Worm (Caenorhabditis elegans) whole organism, young adult: ENCODE measurements around the gene D1086.7.
"Not testable (repeated sequence)": the region's sequence is repeated elsewhere in the genome, so short reads cannot be mapped to it uniquely, and the experiment has no call there.

Source experiments
- B0035.1 ChIP-seq: sonication (generic microtip); optimal IDR thresholded peaks from 2 replicates; lab custom pipeline; 2016; ENCODE audit warnings: missing genetic modification characterization, mild to moderate bottlenecking, missing compliant biosample characterization, missing genotype, missing genetic modification reagents
- B0261.1 ChIP-seq: sonication (generic microtip); optimal IDR thresholded peaks from 2 replicates; lab custom pipeline; 2016; ENCODE audit warnings: mild to moderate bottlenecking, missing genetic modification characterization, moderate library complexity, missing compliant biosample characterization
- B0336.3 ChIP-seq: fragments of 200-800 bp; sonication (Bioruptor generic); IDR thresholded peaks from 2 replicates; pipeline ENCODE4 v1.3.6; 2022; ENCODE audit warnings: missing genetic modification characterization, missing compliant biosample characterization
- D2030.7 ChIP-seq: fragments of 200-800 bp; sonication (Bioruptor generic); IDR thresholded peaks from 2 replicates; pipeline ENCODE4 v1.3.6; 2022; ENCODE audit warnings: missing genetic modification reagents, missing genetic modification characterization, missing compliant biosample characterization
- F33H1.4 ChIP-seq: fragments of 200-800 bp; sonication (Bioruptor generic); IDR thresholded peaks from 2 replicates; pipeline ENCODE4 v1.3.6; 2022; ENCODE audit warnings: missing genetic modification reagents, missing genetic modification characterization, missing compliant biosample characterization
- F39B2.1 ChIP-seq: fragments of 200-800 bp; sonication (Bioruptor generic); IDR thresholded peaks from 2 replicates; pipeline ENCODE4 v1.3.6; 2022; ENCODE audit warnings: missing genetic modification reagents, missing genetic modification characterization, missing compliant biosample characterization
- K11D2.4 ChIP-seq: fragments of 200-800 bp; sonication (Bioruptor generic); IDR thresholded peaks from 2 replicates; pipeline ENCODE4 v1.3.6; 2022; ENCODE audit warnings: missing genetic modification reagents, missing genetic modification characterization, missing compliant biosample characterization
- Y53G8AR.9 ChIP-seq: fragments of 200-800 bp; sonication (Bioruptor generic); conservative IDR thresholded peaks from 2 replicates; pipeline ENCODE4 v1.3.6; 2022; ENCODE audit warnings: missing genetic modification reagents, missing genetic modification characterization, missing compliant biosample characterization
- Y56A3A.18 ChIP-seq: fragments of 200-800 bp; sonication (Bioruptor generic); IDR thresholded peaks from 2 replicates; pipeline ENCODE4 v1.3.6; 2022; ENCODE audit warnings: missing genetic modification reagents, missing genetic modification characterization, missing compliant biosample characterization
- Y79H2A.3 ChIP-seq: fragments of 200-800 bp; sonication (Bioruptor generic); conservative IDR thresholded peaks from 2 replicates; pipeline ENCODE4 v1.3.6; 2022; ENCODE audit warnings: missing genetic modification reagents, missing genetic modification characterization, missing compliant biosample characterization
- aptf-3 ChIP-seq: fragments of 200-800 bp; sonication (Bioruptor generic); IDR thresholded peaks from 2 replicates; pipeline ENCODE4 v1.3.6; 2022; ENCODE audit warnings: missing genetic modification characterization, missing compliant biosample characterization
- attf-3 ChIP-seq: fragments of 200-800 bp; sonication (Bioruptor generic); conservative IDR thresholded peaks from 2 replicates; pipeline ENCODE4 v1.3.6; 2022; ENCODE audit warnings: missing genetic modification reagents, missing genetic modification characterization, missing compliant biosample characterization
- attf-5 ChIP-seq: fragments of 200-800 bp; sonication (Bioruptor generic); optimal IDR thresholded peaks from 2 replicates; lab custom pipeline; 2018; ENCODE audit warnings: mild to moderate bottlenecking, missing genetic modification characterization, missing compliant biosample characterization
- attf-6 ChIP-seq: fragments of 200-800 bp; sonication (Bioruptor generic); IDR thresholded peaks from 2 replicates; pipeline ENCODE4 v1.3.6; 2022; ENCODE audit warnings: missing genetic modification reagents, missing genetic modification characterization, missing compliant biosample characterization
- ccch-3 ChIP-seq: fragments of 200-800 bp; sonication (Bioruptor generic); optimal IDR thresholded peaks from 2 replicates; lab custom pipeline; 2018; ENCODE audit warnings: mild to moderate bottlenecking, missing genetic modification characterization, missing compliant biosample characterization
- ceh-27 ChIP-seq: fragments of 200-800 bp; sonication (Bioruptor generic); optimal IDR thresholded peaks from 2 replicates; lab custom pipeline; 2018; ENCODE audit warnings: mild to moderate bottlenecking, missing genetic modification characterization, moderate library complexity, missing compliant biosample characterization
- ceh-79 ChIP-seq: sonication (generic microtip); optimal IDR thresholded peaks from 2 replicates; lab custom pipeline; 2017; ENCODE audit warnings: mild to moderate bottlenecking, missing genetic modification characterization, missing compliant biosample characterization
- ceh-91 ChIP-seq: fragments of 200-800 bp; sonication (Bioruptor generic); IDR thresholded peaks from 2 replicates; pipeline ENCODE4 v1.3.6; 2022; ENCODE audit warnings: missing genetic modification reagents, missing genetic modification characterization, missing compliant biosample characterization
- egl-18 ChIP-seq: fragments of 200-800 bp; sonication (Bioruptor generic); IDR thresholded peaks from 2 replicates; pipeline ENCODE4 v1.3.6; 2022; ENCODE audit warnings: missing genetic modification reagents, missing genetic modification characterization, missing compliant biosample characterization
- egl-44 ChIP-seq: fragments of 200-800 bp; sonication (Bioruptor generic); IDR thresholded peaks from 2 replicates; pipeline ENCODE4 v1.3.6; 2022; ENCODE audit warnings: missing genetic modification reagents, missing genetic modification characterization, missing compliant biosample characterization
- egrh-3 ChIP-seq: fragments of 200-800 bp; sonication (Bioruptor generic); IDR thresholded peaks from 2 replicates; pipeline ENCODE4 v1.3.6; 2022; ENCODE audit warnings: missing genetic modification reagents, missing genetic modification characterization, missing compliant biosample characterization
- ekl-4 ChIP-seq: fragments of 200-800 bp; sonication (Bioruptor generic); IDR thresholded peaks from 2 replicates; pipeline ENCODE4 v1.3.6; 2022; ENCODE audit warnings: missing genetic modification reagents, missing genetic modification characterization, missing compliant biosample characterization
- hmg-20 ChIP-seq: fragments of 200-800 bp; sonication (Bioruptor generic); IDR thresholded peaks from 2 replicates; pipeline ENCODE4 v1.3.6; 2022; ENCODE audit warnings: missing genetic modification reagents, missing genetic modification characterization, missing compliant biosample characterization
- let-526 ChIP-seq: fragments of 200-800 bp; sonication (Bioruptor generic); IDR thresholded peaks from 2 replicates; pipeline ENCODE4 v1.3.6; 2022; ENCODE audit warnings: missing genetic modification reagents, missing genetic modification characterization, missing compliant biosample characterization
- let-607 ChIP-seq, 2 experiments: fragments of 200-800 bp in 1 of 2; sonication (Bioruptor generic) in 1 of 2; sonication (generic microtip) in 1 of 2; optimal IDR thresholded peaks; 2 replicates each; lab custom pipeline; 2016 to 2018; ENCODE audit warnings: mild to moderate bottlenecking in 2 of 2, missing compliant biosample characterization in 2 of 2, missing genetic modification characterization in 2 of 2, moderate library complexity in 2 of 2, missing genotype in 1 of 2
- lin-26 ChIP-seq: fragments of 200-800 bp; sonication (Bioruptor generic); IDR thresholded peaks from 2 replicates; pipeline ENCODE4 v1.3.6; 2022; ENCODE audit warnings: missing genetic modification reagents, missing genetic modification characterization, missing compliant biosample characterization
- lin-54 ChIP-seq: fragments of 200-800 bp; sonication (Bioruptor generic); optimal IDR thresholded peaks from 2 replicates; lab custom pipeline; 2018; ENCODE audit warnings: mild to moderate bottlenecking, missing genetic modification characterization, missing compliant biosample characterization
- lir-1 ChIP-seq: fragments of 200-800 bp; sonication (Bioruptor generic); conservative IDR thresholded peaks from 2 replicates; pipeline ENCODE4 v1.3.6; 2022; ENCODE audit warnings: missing genetic modification reagents, missing genetic modification characterization, missing compliant biosample characterization
- lsl-1 ChIP-seq: fragments of 200-800 bp; sonication (Bioruptor generic); optimal IDR thresholded peaks from 2 replicates; lab custom pipeline; 2018; ENCODE audit warnings: mild to moderate bottlenecking, missing genetic modification characterization, moderate library complexity, missing compliant biosample characterization
- madf-10 ChIP-seq: sonication (generic microtip); optimal IDR thresholded peaks from 2 replicates; lab custom pipeline; 2016; ENCODE audit warnings: mild to moderate bottlenecking, missing genetic modification characterization, missing compliant biosample characterization
- nfyb-1 ChIP-seq: fragments of 200-800 bp; sonication (Bioruptor generic); IDR thresholded peaks from 2 replicates; pipeline ENCODE4 v1.3.6; 2022; ENCODE audit warnings: missing genetic modification reagents, missing genetic modification characterization, missing compliant biosample characterization
- nhr-120 ChIP-seq: fragments of 200-800 bp; sonication (Bioruptor generic); IDR thresholded peaks from 2 replicates; pipeline ENCODE4 v1.3.6; 2022; ENCODE audit warnings: missing genetic modification characterization, missing compliant biosample characterization
- nhr-27 ChIP-seq: fragments of 200-800 bp; sonication (Bioruptor generic); optimal IDR thresholded peaks from 2 replicates; lab custom pipeline; 2018; ENCODE audit warnings: mild to moderate bottlenecking, missing genetic modification characterization, moderate library complexity, missing compliant biosample characterization
- nhr-80 ChIP-seq: sonication (generic microtip); optimal IDR thresholded peaks from 2 replicates; lab custom pipeline; 2016; ENCODE audit warnings: missing genetic modification characterization, missing compliant biosample characterization
- pbrm-1 ChIP-seq: fragments of 200-800 bp; sonication (Bioruptor generic); IDR thresholded peaks from 2 replicates; pipeline ENCODE4 v1.3.6; 2022; ENCODE audit warnings: missing genetic modification reagents, missing genetic modification characterization, missing compliant biosample characterization
- rcor-1 ChIP-seq: fragments of 200-800 bp; sonication (Bioruptor generic); IDR thresholded peaks from 2 replicates; pipeline ENCODE4 v1.3.6; 2022; ENCODE audit warnings: missing genetic modification reagents, missing genetic modification characterization, missing compliant biosample characterization
- rec-8 ChIP-seq, 2 experiments: sonication (generic microtip); optimal IDR thresholded peaks; 2 replicates each; lab custom pipeline; 2016; ENCODE audit warnings: mild to moderate bottlenecking in 2 of 2, missing genetic modification characterization in 2 of 2, missing genetic modification reagents in 2 of 2, missing genotype in 2 of 2, missing biosample characterization in 1 of 2, missing compliant biosample characterization in 1 of 2, moderate library complexity in 1 of 2
- sea-2 ChIP-seq: fragments of 200-800 bp; sonication (Bioruptor generic); IDR thresholded peaks from 2 replicates; pipeline ENCODE4 v1.3.6; 2022; ENCODE audit warnings: missing genetic modification characterization, missing compliant biosample characterization
- snpc-1.3 ChIP-seq: sonication (generic microtip); optimal IDR thresholded peaks from 2 replicates; lab custom pipeline; 2017; ENCODE audit warnings: missing genetic modification characterization, mild to moderate bottlenecking, missing compliant biosample characterization, antibody characterized with exemption, moderate library complexity, missing genotype, missing genetic modification reagents; ENCODE audit not compliant: insufficient read depth
- zfh-2 ChIP-seq: fragments of 200-800 bp; sonication (Bioruptor generic); conservative IDR thresholded peaks from 2 replicates; pipeline ENCODE4 v1.3.6; 2022; ENCODE audit warnings: missing genetic modification reagents, missing genetic modification characterization, missing compliant biosample characterization
- ztf-18 ChIP-seq: sonication (generic microtip); optimal IDR thresholded peaks from 2 replicates; lab custom pipeline; 2016; ENCODE audit warnings: missing genotype, mild to moderate bottlenecking, missing genetic modification characterization, missing compliant biosample characterization
- ztf-25 ChIP-seq: fragments of 200-800 bp; sonication (Bioruptor generic); IDR thresholded peaks from 2 replicates; pipeline ENCODE4 v1.3.6; 2022; ENCODE audit warnings: missing genetic modification reagents, missing genetic modification characterization, missing compliant biosample characterization
- ztf-28 ChIP-seq: fragments of 200-800 bp; sonication (Bioruptor generic); IDR thresholded peaks from 2 replicates; pipeline ENCODE4 v1.3.6; 2022; ENCODE audit warnings: missing genetic modification reagents, missing genetic modification characterization, missing compliant biosample characterization

D1086.7 gene

DNA sequence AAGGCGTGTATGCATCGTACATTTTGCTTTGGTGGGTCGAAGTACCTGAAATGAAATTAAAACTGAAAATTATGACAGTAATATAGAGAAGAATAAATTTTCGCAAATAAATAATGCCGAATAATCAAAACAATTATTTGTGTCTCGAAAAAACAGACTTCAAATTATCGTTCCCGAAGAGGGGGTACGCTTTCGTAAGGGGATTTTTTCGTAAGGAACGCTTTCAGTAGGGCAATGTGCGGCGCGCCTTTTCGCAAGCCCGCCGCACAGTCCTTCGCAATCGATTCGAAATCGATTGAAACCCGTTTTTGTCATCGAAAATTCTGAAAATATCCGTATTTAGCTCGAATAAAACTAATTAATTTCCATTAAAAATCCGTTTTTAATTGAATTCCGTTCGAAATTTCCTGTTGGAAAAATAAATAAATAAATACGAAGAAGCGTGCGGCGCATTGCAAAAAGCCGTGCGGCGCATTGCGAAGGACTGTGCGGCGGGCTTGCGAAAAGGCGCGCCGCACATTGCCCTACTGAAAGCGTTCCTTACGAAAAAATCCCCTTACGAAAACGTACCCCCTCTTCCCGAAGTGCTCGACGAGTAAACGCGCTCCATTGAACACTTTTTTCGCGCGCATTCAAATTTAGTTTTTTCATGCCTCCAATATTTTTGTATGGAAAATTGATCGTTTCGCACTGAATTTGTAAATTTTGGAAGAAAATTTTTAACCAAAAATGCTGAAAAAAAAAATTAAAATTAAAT, 45.6 kb upstream of the D1086.7 start, which contains the start of gene vps-39 (continued):
- TF ChIP-seq ztf-18 (peak; percentile 22), nfyb-1 (GFP tag; lab: Robert Waterston, UW) (peak; percentile 97), attf-6 (peak; percentile 86), F39B2.1 (GFP tag; lab: Robert Waterston, UW) (0 out of 2 replicates have a peak, but pooled peaks have one; percentile 46), nhr-80 (tag; lab: Kevin White, UChicago) (peak; percentile 22), aptf-3 (peak; percentile 79; the same call in 1 of the 2 replicates), lsl-1 (GFP tag; lab: Kevin White, UChicago) (peak; percentile 12), rcor-1 (GFP tag; lab: Robert Waterston, UW) (peak; percentile 96), B0336.3 (GFP tag; lab: Robert Waterston, UW) (0 out of 2 replicates have a peak, but pooled peaks have one; percentile 39), attf-5 (GFP tag; lab: Kevin White, UChicago) (peak; percentile 69), ekl-4 (peak; percentile 96), ztf-25 (GFP tag; lab: Robert Waterston, UW) (peak; percentile 91), let-526 (peak; percentile 57; the same call in 1 of the 2 replicates), Y79H2A.3 (GFP tag; lab: Robert Waterston, UW) (peak; percentile 82; the same call in 1 of the 2 replicates), lin-54 (GFP tag; lab: Kevin White, UChicago) (peak; percentile 69), egl-44 (GFP tag; lab: Robert Waterston, UW) (peak; percentile 92), Y53G8AR.9 (GFP tag; lab: Robert Waterston, UW) (peak; percentile 92), egrh-3 (peak; percentile 88), lir-1 (peak; percentile 69), ceh-91 (GFP tag; lab: Robert Waterston, UW) (peak; percentile 97)

DNA sequence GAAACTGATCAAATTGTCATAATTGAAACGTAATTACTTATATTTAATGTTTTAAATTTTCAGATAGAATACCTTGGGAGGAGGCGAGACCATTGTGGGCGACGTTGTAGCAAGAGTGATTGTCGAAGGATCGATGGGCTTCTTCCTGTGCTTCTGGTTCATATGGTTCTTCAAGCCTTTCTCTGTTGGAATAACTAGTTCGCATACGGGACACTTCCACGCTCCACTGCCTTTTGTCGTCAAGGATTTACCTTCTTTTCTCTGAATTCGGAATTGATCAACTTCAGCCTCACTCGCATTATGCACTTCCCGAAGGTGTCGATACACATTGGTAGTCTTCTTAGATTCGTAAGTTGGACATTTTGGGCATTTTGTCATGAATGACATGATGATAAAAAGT, 34.8 kb upstream of the D1086.7 start, which contains the start of gene F58D12.1:
TSS of gene F58D12.1 (plus strand) at position 301 of the 400 bp plus-strand sequence.
- TF ChIP-seq ceh-79 (tag; lab: Kevin White, UChicago); B0035.1 (tag; lab: Kevin White, UChicago); sea-2 (GFP tag; lab: Robert Waterston, UW): not testable (repeated sequence)

DNA sequence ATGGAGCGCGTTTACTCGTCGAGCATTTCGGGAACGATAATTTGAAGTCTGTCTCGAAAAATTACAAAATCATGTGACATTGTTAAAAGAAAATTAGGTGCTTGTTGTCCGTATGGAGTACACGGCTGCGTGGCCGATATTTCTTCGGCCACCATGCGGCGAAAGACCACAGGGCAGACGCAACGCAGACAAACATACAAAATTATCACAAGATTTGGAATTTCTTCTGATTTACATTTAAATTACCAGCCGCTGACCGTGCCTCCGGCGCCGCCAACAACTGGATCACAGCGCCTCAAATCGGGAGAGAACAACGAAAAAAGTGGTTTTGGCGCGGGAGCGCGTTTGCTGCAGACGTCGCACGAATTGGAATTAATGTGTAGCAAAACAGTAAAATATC, 29.0 kb upstream of the D1086.7 start:
- TF ChIP-seq D2030.7 (peak; percentile 60), hmg-20 (peak; percentile 91), B0261.1 (peak; percentile 17), F39B2.1 (GFP tag; lab: Robert Waterston, UW) (0 out of 2 replicates have a peak, but pooled peaks have one; percentile 42), attf-3 (peak; percentile 82), madf-10 (peak; percentile 88), egl-18 (peak; percentile 95), K11D2.4 (GFP tag; lab: Robert Waterston, UW) (peak; percentile 97), ztf-28 (GFP tag; lab: Robert Waterston, UW) (peak; percentile 91), pbrm-1 (GFP tag; lab: Robert Waterston, UW) (peak; percentile 95), zfh-2 (GFP tag; lab: Robert Waterston, UW) (peak; percentile 82), nhr-120 (peak; percentile 83; the same call in 1 of the 2 replicates), egl-44 (GFP tag; lab: Robert Waterston, UW) (peak; percentile 94), rec-8 (tag; optimal IDR thresholded peaks at IDR 0.05; lab: Kevin White, UChicago) (peak; percentile 57 to 79), snpc-1.3 (peak; percentile 19), F33H1.4 (peak; percentile 72), lin-26 (GFP tag; lab: Robert Waterston, UW) (peak; percentile 83), rcor-1 (GFP tag; lab: Robert Waterston, UW) (peak; percentile 95), let-607 (tag; optimal IDR thresholded peaks at IDR 0.05; lab: Kevin White, UChicago) (peak; percentile 55 to 92), ccch-3 (peak; percentile 92), nhr-27 (tag; lab: Kevin White, UChicago) (peak; percentile 75), ceh-27 (peak; percentile 96), ceh-79 (tag; lab: Kevin White, UChicago) (peak; percentile 68), Y56A3A.18 (peak; percentile 93)
